Worm (Caenorhabditis elegans): ENCODE results near the gene T07D4.2.

ce11 chrII:8866844-8867243 is 6.9 kb downstream of the T07D4.2 start:
- TF ChIP-seq fkh-10 (GFP tag; optimal IDR thresholded peaks at IDR 0.05) (no peak), jun-1 (tag; optimal IDR thresholded peaks at IDR 0.05) (no peak), elt-3 (tag; optimal IDR thresholded peaks at IDR 0.05) (no peak), ztf-11 (tag; optimal IDR thresholded peaks at IDR 0.05) (no peak), pqm-1 (tag; optimal IDR thresholded peaks at IDR 0.05) (no peak), ama-1 (optimal IDR thresholded peaks at IDR 0.05) (no peak), ceh-82 (tag; optimal IDR thresholded peaks at IDR 0.05) (no peak), pag-3 (tag; optimal IDR thresholded peaks at IDR 0.05; ENCODE audit: borderline replicate concordance, insufficient read depth) (no peak), unc-62 (GFP tag; optimal IDR thresholded peaks at IDR 0.05) (no peak), aly-2 (tag; optimal IDR thresholded peaks at IDR 0.05) (no peak)

All from whole organism, L1 larva.